Fruit fly (Drosophila melanogaster): ENCODE measurements around the gene CG31533.
A peak's percentile ranks its signal among the peaks of the same experiment; 100 is the strongest.

CG31533 gene

dm6 chr3R:14125479-14126121 is 31.6 kb downstream of the CG31533 start, which contains the start of the genes 140up and Polr2B (continued):
- TF ChIP-seq CG13123 (GFP tag; optimal IDR thresholded peaks at IDR 0.05), result peak; percentile 86
- TF ChIP-seq nmo (GFP tag; optimal IDR thresholded peaks at IDR 0.05), result peak; percentile 95
- no peak for TF ChIP-seq CG12236 (GFP tag; optimal IDR thresholded peaks at IDR 0.05)
- peak; percentile 74 for TF ChIP-seq CG6813 (GFP tag; optimal IDR thresholded peaks at IDR 0.05)
- peak; percentile 62 to 86 for TF ChIP-seq Pdp1 (GFP tag; optimal IDR thresholded peaks at IDR 0.05)
- peak; percentile 96 for TF ChIP-seq vvl (GFP tag; IDR thresholded peaks at IDR 0.05)
- TF ChIP-seq CG8478 (optimal IDR thresholded peaks at IDR 0.05), result no peak
- no peak for TF ChIP-seq Dfd (GFP tag; optimal IDR thresholded peaks at IDR 0.05)
- TF ChIP-seq dati (GFP tag; IDR thresholded peaks at IDR 0.05), result peak; percentile 72
- TF ChIP-seq CG3847 (GFP tag; IDR thresholded peaks at IDR 0.05), result peak; percentile 97
- no peak for TF ChIP-seq CG6791 (GFP tag; IDR thresholded peaks at IDR 0.05; ENCODE audit: partially characterized antibody)
- peak; percentile 78 for TF ChIP-seq Bdp1 (GFP tag; optimal IDR thresholded peaks at IDR 0.05)
- peak; percentile 91 for TF ChIP-seq Atf6 (GFP tag; IDR thresholded peaks at IDR 0.05)
- peak; percentile 86 for TF ChIP-seq CG30431 (GFP tag; optimal IDR thresholded peaks at IDR 0.05)
- no peak for TF ChIP-seq CG14965 (GFP tag; optimal IDR thresholded peaks at IDR 0.05; ENCODE audit: borderline replicate concordance)
- TF ChIP-seq kah (GFP tag; optimal IDR thresholded peaks at IDR 0.05), result peak; percentile 76
- TF ChIP-seq cad (GFP tag; optimal IDR thresholded peaks at IDR 0.05), result no peak
- peak; percentile 92 for TF ChIP-seq Oli (tag; optimal IDR thresholded peaks at IDR 0.05)
- no peak for TF ChIP-seq bbx (GFP tag; IDR thresholded peaks at IDR 0.05; ENCODE audit: partially characterized antibody)
- peak; percentile 29 for TF ChIP-seq slp2 (GFP tag; optimal IDR thresholded peaks at IDR 0.05)
- peak; percentile 81 for TF ChIP-seq ATbp (GFP tag; optimal IDR thresholded peaks at IDR 0.05)
- peak; percentile 74 for TF ChIP-seq CG17912 (GFP tag; optimal IDR thresholded peaks at IDR 0.05)
- peak; percentile 18 for TF ChIP-seq dm (GFP tag; optimal IDR thresholded peaks at IDR 0.05)
- TF ChIP-seq CG5180 (GFP tag; optimal IDR thresholded peaks at IDR 0.05), result peak; percentile 58
- TF ChIP-seq CG10979 (tag; optimal IDR thresholded peaks at IDR 0.05), result peak; percentile 90
- peak; percentile 20 for TF ChIP-seq CTCF (GFP tag; optimal IDR thresholded peaks at IDR 0.05)
- TF ChIP-seq sr (GFP tag; IDR thresholded peaks at IDR 0.05), result peak; percentile 44; the same call in 1 of the 3 replicates
- TF ChIP-seq Abd-B (GFP tag; optimal IDR thresholded peaks at IDR 0.05), result peak; percentile 95
- peak; percentile 97 for TF ChIP-seq gem (tag; optimal IDR thresholded peaks at IDR 0.05)
- TF ChIP-seq C15 (GFP tag; IDR thresholded peaks at IDR 0.05), result peak; percentile 61; the same call in 1 of the 3 replicates
- TF ChIP-seq org-1 (GFP tag; optimal IDR thresholded peaks at IDR 0.05), result peak; percentile 81
- TF ChIP-seq CG11398 (GFP tag; optimal IDR thresholded peaks at IDR 0.05), result peak; percentile 49
- TF ChIP-seq CG14441 (GFP tag; IDR thresholded peaks at IDR 0.05), result peak; percentile 92
- peak; percentile 43 for TF ChIP-seq pzg (GFP tag; optimal IDR thresholded peaks at IDR 0.05)
- TF ChIP-seq BtbVII (GFP tag; optimal IDR thresholded peaks at IDR 0.05), result peak; percentile 88
- peak; percentile 79 for TF ChIP-seq ham (GFP tag; IDR thresholded peaks at IDR 0.05)
- TF ChIP-seq NFAT (GFP tag; IDR thresholded peaks at IDR 0.05), result peak; percentile 92
- peak; percentile 91 for TF ChIP-seq tio (GFP tag; optimal IDR thresholded peaks at IDR 0.05)
- TF ChIP-seq CG14014 (GFP tag; IDR thresholded peaks at IDR 0.05), result peak; percentile 88
- TF ChIP-seq grn (GFP tag; optimal IDR thresholded peaks at IDR 0.05), result no peak
- TF ChIP-seq CG34376 (GFP tag; optimal IDR thresholded peaks at IDR 0.05), result peak; percentile 90
- TF ChIP-seq CG11560 (tag; IDR thresholded peaks at IDR 0.05), result peak; percentile 83
- peak; percentile 81 for TF ChIP-seq pnt (GFP tag; optimal IDR thresholded peaks at IDR 0.05)
- TF ChIP-seq sima (GFP tag; optimal IDR thresholded peaks at IDR 0.05), result no peak
- TF ChIP-seq CG7963 (GFP tag; IDR thresholded peaks at IDR 0.05; ENCODE audit: partially characterized antibody), result no peak
- peak; percentile 93 for TF ChIP-seq CG15269 (tag; optimal IDR thresholded peaks at IDR 0.05)
- peak; percentile 72 for TF ChIP-seq CG8281 (tag; optimal IDR thresholded peaks at IDR 0.05)
- TF ChIP-seq Doc2 (GFP tag; IDR thresholded peaks at IDR 0.05), result peak; percentile 71; the same call in 1 of the 2 replicates
- peak; percentile 75 for TF ChIP-seq maf-S (GFP tag; optimal IDR thresholded peaks at IDR 0.05)
- peak; percentile 50 for TF ChIP-seq CG3838 (GFP tag; optimal IDR thresholded peaks at IDR 0.05)
- peak; percentile 89 for TF ChIP-seq CG17385 (GFP tag; optimal IDR thresholded peaks at IDR 0.05)

Measured in whole organism, embryonic.